Worm (Caenorhabditis elegans): ENCODE measurements around the gene fbxa-218.
"Not testable (repeated sequence)": the region's sequence is repeated elsewhere in the genome, so short reads cannot be mapped to it uniquely, and the experiment has no call there.

The fbxa-218 gene

DNA sequence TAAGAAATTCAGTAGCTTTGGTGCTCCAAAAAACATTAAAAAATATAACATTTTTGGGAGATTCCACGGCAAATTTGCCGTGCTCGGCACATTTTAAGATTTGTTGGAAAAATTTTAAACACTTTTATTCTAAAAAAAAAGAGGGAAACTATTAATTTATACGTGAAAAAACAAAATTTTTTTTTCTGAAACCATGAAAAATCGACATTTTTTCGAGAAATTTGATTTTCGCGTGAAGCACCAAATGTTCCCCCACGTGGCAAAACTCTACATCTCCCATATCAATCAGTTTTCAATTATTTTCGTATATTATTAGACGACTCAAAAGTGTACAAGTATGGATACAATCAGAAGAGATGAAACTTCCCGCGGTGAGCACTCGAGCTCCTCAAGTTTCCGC is at the start of gene fbxa-218:
TSS of gene fbxa-218 (plus strand) at position 301 of the 400 bp plus-strand sequence.
- TF ChIP-seq ztf-11 (tag; optimal IDR thresholded peaks at IDR 0.05) (no peak), elt-3 (tag; optimal IDR thresholded peaks at IDR 0.05) (no peak), ztf-1 (GFP tag; conservative IDR thresholded peaks at IDR 0.05) (no peak), lin-13 (GFP tag; optimal IDR thresholded peaks at IDR 0.05) (no peak)

DNA sequence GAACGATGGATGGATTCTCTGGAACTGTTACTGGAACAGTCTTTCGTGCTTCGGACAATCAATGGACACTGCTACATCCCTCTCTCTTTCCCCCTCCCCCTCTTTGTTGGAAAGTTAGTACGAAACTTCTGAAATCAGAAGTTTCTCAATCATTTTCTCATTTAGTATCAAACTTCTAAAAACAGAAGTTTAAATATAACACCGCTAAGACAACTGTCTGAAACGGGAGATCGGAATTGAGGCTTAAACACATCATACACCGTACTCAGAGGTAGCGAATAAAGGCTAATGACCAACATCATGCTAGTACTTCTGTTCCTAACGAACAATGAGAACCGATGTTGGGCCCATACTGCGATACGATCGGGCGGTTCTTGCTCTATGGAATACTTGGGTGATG is 49.7 kb upstream of the fbxa-218 start, which contains the start of gene Y49E10.30:
TSS of gene Y49E10.30 (plus strand) at position 301 of the 400 bp plus-strand sequence.
- not testable (repeated sequence) for TF ChIP-seq skn-1, nhr-6, elt-3 (tag; optimal IDR thresholded peaks at IDR 0.05)

DNA sequence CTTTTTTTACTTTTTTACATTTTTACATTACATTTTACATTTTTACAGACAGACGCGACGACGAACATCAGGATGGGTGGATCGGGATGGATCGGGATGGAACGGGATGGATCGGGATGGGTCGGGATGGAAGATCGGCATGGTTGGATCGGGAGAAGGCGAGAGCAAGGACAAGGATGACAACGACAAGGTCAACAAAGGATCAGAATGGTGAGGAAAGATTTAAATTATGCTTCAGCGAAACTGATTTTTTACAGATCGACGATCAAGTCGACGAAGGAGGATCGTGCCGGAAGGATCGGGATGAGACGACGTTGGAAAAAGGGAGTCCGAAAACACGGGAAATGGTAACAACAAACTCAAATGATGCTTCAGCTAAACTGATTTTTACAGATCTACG is 48.2 kb upstream of the fbxa-218 start:
- TF ChIP-seq alr-1 (tag; optimal IDR thresholded peaks at IDR 0.05) (no peak), elt-3 (tag; optimal IDR thresholded peaks at IDR 0.05) (no peak), nhr-10 (tag; optimal IDR thresholded peaks at IDR 0.05) (no peak), egl-27 (tag; optimal IDR thresholded peaks at IDR 0.05) (no peak)

DNA sequence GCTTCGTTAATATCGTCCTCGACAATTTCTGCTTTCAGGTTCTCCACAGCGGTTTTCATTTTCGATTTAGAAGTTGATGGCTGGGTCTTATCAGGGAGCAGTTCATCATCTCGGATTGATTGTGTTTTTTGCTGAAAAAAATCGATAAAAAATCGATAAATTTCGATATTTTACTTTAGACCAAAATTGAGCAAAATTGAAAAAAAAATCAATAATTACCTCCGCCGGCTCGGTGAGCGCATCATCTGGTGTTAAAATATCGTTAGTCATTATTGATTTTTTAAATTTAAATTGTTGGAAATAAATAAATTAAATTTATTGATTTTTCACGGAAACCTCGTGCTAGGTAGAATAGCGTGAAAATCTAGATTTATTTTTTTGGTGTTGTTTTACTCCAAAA is 41.2 kb upstream of the fbxa-218 start, which contains the start of gene Y49E10.10:
TSS of gene Y49E10.10 (plus strand) at position 381 of the 400 bp plus-strand sequence.
- TF ChIP-seq sma-9 (GFP tag; optimal IDR thresholded peaks at IDR 0.05) (no peak), sma-9 (tag; optimal IDR thresholded peaks at IDR 0.05) (no peak), F13H6.1 (tag; optimal IDR thresholded peaks at IDR 0.05) (no peak), ztf-4 (tag; optimal IDR thresholded peaks at IDR 0.05) (no peak), snpc-4 (tag; optimal IDR thresholded peaks at IDR 0.05) (no peak), nhr-25 (tag; optimal IDR thresholded peaks at IDR 0.05) (no peak), mbf-1 (tag; optimal IDR thresholded peaks at IDR 0.05) (no peak), R02D3.7 (tag; optimal IDR thresholded peaks at IDR 0.05) (no peak), mdl-1 (tag; optimal IDR thresholded peaks at IDR 0.05) (no peak), ceh-16 (tag; optimal IDR thresholded peaks at IDR 0.05) (no peak), lin-13 (GFP tag; optimal IDR thresholded peaks at IDR 0.05) (no peak), nhr-21 (tag; optimal IDR thresholded peaks at IDR 0.05) (no peak), Y55F3AM.14 (GFP tag; optimal IDR thresholded peaks at IDR 0.05) (no peak), nhr-77 (tag; optimal IDR thresholded peaks at IDR 0.05) (no peak), aly-2 (tag; optimal IDR thresholded peaks at IDR 0.05) (no peak)

DNA sequence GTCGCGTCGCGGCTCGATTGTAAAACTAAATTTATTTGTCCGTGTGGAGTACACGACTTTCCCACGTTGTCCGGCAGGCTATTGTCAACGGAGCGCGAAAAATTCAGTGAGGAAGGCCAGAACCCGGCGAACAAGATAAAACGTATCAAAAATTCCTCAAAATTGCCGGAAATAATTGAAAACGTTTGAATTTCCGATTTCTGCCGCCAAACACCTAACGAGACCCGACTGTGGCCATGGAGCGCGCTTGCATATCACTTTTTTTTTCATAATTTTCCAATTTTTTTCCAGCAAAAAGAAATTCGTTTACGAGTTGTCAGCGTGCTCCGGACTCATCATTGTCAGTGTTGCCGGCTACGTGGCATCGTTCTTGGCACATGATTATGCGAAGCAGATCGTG is 37.8 kb upstream of the fbxa-218 start:
- no peak for TF ChIP-seq zag-1 (tag; optimal IDR thresholded peaks at IDR 0.05)
- TF ChIP-seq nhr-11 (tag; optimal IDR thresholded peaks at IDR 0.05) = no peak
- no peak for TF ChIP-seq peb-1 (tag; optimal IDR thresholded peaks at IDR 0.05)
- no peak for TF ChIP-seq ztf-11 (tag; optimal IDR thresholded peaks at IDR 0.05)
- TF ChIP-seq lin-39 (tag; optimal IDR thresholded peaks at IDR 0.05) = no peak
- no peak for TF ChIP-seq sma-9 (GFP tag; optimal IDR thresholded peaks at IDR 0.05)
- TF ChIP-seq sma-9 (tag; optimal IDR thresholded peaks at IDR 0.05) = no peak
- no peak for TF ChIP-seq sem-4 (tag; optimal IDR thresholded peaks at IDR 0.05)
- no peak for TF ChIP-seq egl-27 (tag; optimal IDR thresholded peaks at IDR 0.05)
- TF ChIP-seq ceh-82 (tag; optimal IDR thresholded peaks at IDR 0.05) = no peak
- TF ChIP-seq skn-1 (tag; optimal IDR thresholded peaks at IDR 0.05) = no peak
- TF ChIP-seq ZK546.5 (tag; optimal IDR thresholded peaks at IDR 0.05) = no peak
- TF ChIP-seq ceh-16 (tag; optimal IDR thresholded peaks at IDR 0.05) = no peak

- TF ChIP-seq F13H6.1 (tag; optimal IDR thresholded peaks at IDR 0.05) (no peak), dmd-4 (tag; optimal IDR thresholded peaks at IDR 0.05) (no peak), ZK546.5 (tag; optimal IDR thresholded peaks at IDR 0.05) (no peak), sem-4 (tag; optimal IDR thresholded peaks at IDR 0.05) (no peak), sma-3 (GFP tag; optimal IDR thresholded peaks at IDR 0.05) (peak; percentile 2), nhr-129 (tag; optimal IDR thresholded peaks at IDR 0.05) (peak; percentile 59), C34F6.9 (tag; optimal IDR thresholded peaks at IDR 0.05) (no peak), unc-55 (GFP tag; optimal IDR thresholded peaks at IDR 0.05) (peak; percentile 6), lsy-2 (tag; optimal IDR thresholded peaks at IDR 0.05) (peak in 1 of 2 experiments; percentile 12)
These were observed 36.6 kb upstream of the fbxa-218 start for ce11 chrIII:12399709-12400108.

All from whole organism, L2 larva.